Worm (Caenorhabditis elegans): ENCODE data around the gene K07F5.16.

K07F5.16 gene

DNA sequence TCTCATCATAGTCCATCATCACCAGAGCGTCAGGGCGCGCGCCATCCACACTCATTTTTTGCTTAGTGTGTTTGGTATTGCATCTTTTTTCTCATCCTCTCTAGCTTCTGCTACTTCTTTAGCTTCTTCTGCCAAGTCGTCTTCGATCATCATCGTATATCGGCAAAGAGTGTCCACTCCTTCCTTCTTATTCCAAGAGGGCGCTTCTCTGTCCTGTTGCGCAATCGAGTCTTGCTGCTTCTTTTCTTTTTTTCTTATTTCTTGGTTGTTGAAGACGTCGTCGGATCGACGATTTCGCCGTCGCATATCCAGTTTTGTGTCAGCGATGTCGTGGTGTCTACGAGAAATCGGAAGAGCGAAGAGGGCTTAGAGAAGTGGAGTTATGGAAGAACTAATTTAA lies 49.1 kb downstream of the K07F5.16 start:
- TF ChIP-seq sox-2 (GFP tag; IDR thresholded peaks at IDR 0.05) (no peak), tbx-2 (tag; optimal IDR thresholded peaks at IDR 0.05) (no peak)

All from whole organism, late embryonic.